Worm (Caenorhabditis elegans) whole organism, mixed stage, embryonic: ENCODE results near the gene srd-1.

Experiments used
- ceh-83 ChIP-seq: fragments of 200-800 bp; sonication (Bioruptor generic); optimal IDR thresholded peaks from 2 replicates; lab custom pipeline; 2018; ENCODE audit warnings: mild to moderate bottlenecking, missing genetic modification characterization, missing compliant biosample characterization
- hlh-1 ChIP-seq: fragments of 150-350 bp; optimal IDR thresholded peaks from 2 replicates; lab custom pipeline; 2014; ENCODE audit warnings: missing biosample characterization, missing genetic modification reagents, missing genetic modification characterization
- lin-13 ChIP-seq: fragments of 150-350 bp; optimal IDR thresholded peaks from 2 replicates; lab custom pipeline; 2014; ENCODE audit warnings: missing biosample characterization, missing genetic modification characterization
- mls-2 ChIP-seq: sonication (generic microtip); optimal IDR thresholded peaks from 2 replicates; lab custom pipeline; 2016; ENCODE audit warnings: mild to moderate bottlenecking, missing genetic modification characterization, moderate library complexity, missing compliant biosample characterization
- zip-8 ChIP-seq: fragments of 150-350 bp; optimal IDR thresholded peaks from 2 replicates; lab custom pipeline; 2014; ENCODE audit warnings: missing biosample characterization, missing genetic modification characterization
- ztf-11 ChIP-seq: fragments of 150-350 bp; optimal IDR thresholded peaks from 2 replicates; lab custom pipeline; 2014; ENCODE audit warnings: missing biosample characterization, missing genetic modification characterization

- TF ChIP-seq zip-8 (tag; lab: Kevin White, UChicago) (no peak), mls-2 (tag; lab: Kevin White, UChicago) (no peak), ztf-11 (tag; lab: Kevin White, UChicago) (no peak), hlh-1 (tag; lab: Kevin White, UChicago) (no peak), lin-13 (no peak), ceh-83 (GFP tag; lab: Kevin White, UChicago) (no peak)
Measured at ce11 chrII:10230972-10231371, 48.4 kb upstream of the srd-1 start, which contains the start of gene T01E8.8.
